In the genomic region with DNA sequence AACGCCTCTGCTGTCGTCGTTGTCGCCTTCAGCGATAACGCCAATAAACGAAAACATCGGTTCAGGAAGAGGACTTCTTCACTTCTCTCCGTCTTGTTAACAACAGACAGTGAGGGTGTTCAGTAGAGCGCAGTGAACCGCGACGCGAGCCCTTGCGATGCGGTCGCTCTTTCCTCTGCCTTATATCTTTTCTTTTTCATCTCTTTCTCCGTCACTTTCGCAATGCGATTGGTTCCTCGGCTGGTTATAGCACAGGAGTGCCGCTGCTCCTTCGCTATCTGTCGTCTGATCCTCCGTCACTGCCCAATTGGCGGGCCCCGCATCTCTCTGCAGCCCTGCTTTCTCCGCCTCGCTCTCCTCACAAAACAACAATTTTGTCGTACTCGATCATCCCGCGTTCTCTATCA, we compare ENCODE assay signal across 3 worm cellular contexts.
TF ChIP-seq lines count a peak whose summit lies in the region.

No protein-coding gene starts in this region.

TF ChIP-seq in whole organism, L2 larva, 48 proteins besides CTCF, POLR2A, EP300 and RAD21 (continued from another document):
- TF ChIP-seq peb-1 (tag; optimal IDR thresholded peaks at IDR 0.05; lab: Kevin White, UChicago) (no peak), ztf-4 (tag; optimal IDR thresholded peaks at IDR 0.05; lab: Kevin White, UChicago) (no peak), crh-2 (tag; optimal IDR thresholded peaks at IDR 0.05; lab: Kevin White, UChicago) (peak; percentile 58), C34F6.9 (tag; optimal IDR thresholded peaks at IDR 0.05; lab: Kevin White, UChicago) (peak; percentile 91), lin-13 (GFP tag; optimal IDR thresholded peaks at IDR 0.05; lab: Kevin White, UChicago) (peak; percentile 77), aly-2 (tag; optimal IDR thresholded peaks at IDR 0.05; lab: Kevin White, UChicago) (no peak), nhr-6 (tag; optimal IDR thresholded peaks at IDR 0.05; lab: Kevin White, UChicago) (peak; percentile 16), egl-27 (tag; optimal IDR thresholded peaks at IDR 0.05; lab: Kevin White, UChicago) (peak; percentile 60), fos-1 (tag; optimal IDR thresholded peaks at IDR 0.05; lab: Kevin White, UChicago) (peak; percentile 46), nhr-11 (tag; optimal IDR thresholded peaks at IDR 0.05; lab: Kevin White, UChicago) (no peak), ztf-1 (GFP tag; conservative IDR thresholded peaks at IDR 0.05; lab: Robert Waterston, UW) (no peak), unc-55 (GFP tag; optimal IDR thresholded peaks at IDR 0.05; lab: Kevin White, UChicago) (peak; percentile 93), lin-11 (tag; optimal IDR thresholded peaks at IDR 0.05; lab: Kevin White, UChicago) (peak; percentile 92), blmp-1 (tag; optimal IDR thresholded peaks at IDR 0.05; lab: Kevin White, UChicago; ENCODE audit: insufficient read depth) (no peak), ztf-11 (tag; optimal IDR thresholded peaks at IDR 0.05; lab: Kevin White, UChicago) (no peak), nhr-10 (tag; optimal IDR thresholded peaks at IDR 0.05; lab: Kevin White, UChicago) (no peak), sma-9 (GFP tag; optimal IDR thresholded peaks at IDR 0.05; lab: Kevin White, UChicago) (peak; percentile 72), sma-9 (tag; optimal IDR thresholded peaks at IDR 0.05; lab: Kevin White, UChicago) (no peak), snpc-4 (tag; optimal IDR thresholded peaks at IDR 0.05; lab: Kevin White, UChicago) (peak; percentile 56), ceh-16 (tag; optimal IDR thresholded peaks at IDR 0.05; lab: Kevin White, UChicago) (no peak), dmd-4 (tag; optimal IDR thresholded peaks at IDR 0.05; lab: Kevin White, UChicago) (no peak), nhr-23 (tag; optimal IDR thresholded peaks at IDR 0.05; lab: Kevin White, UChicago) (no peak), R02D3.7 (tag; optimal IDR thresholded peaks at IDR 0.05; lab: Kevin White, UChicago) (no peak), zag-1 (tag; optimal IDR thresholded peaks at IDR 0.05; lab: Kevin White, UChicago) (peak; percentile 90), elt-3 (tag; optimal IDR thresholded peaks at IDR 0.05; lab: Kevin White, UChicago) (no peak), sma-3 (GFP tag; optimal IDR thresholded peaks at IDR 0.05; lab: Kevin White, UChicago) (peak; percentile 26)

TF ChIP-seq in whole organism, L4 larva, 104 proteins besides CTCF, POLR2A, EP300 and RAD21 (continued from another document):
- TF ChIP-seq dpl-1 (GFP tag; optimal IDR thresholded peaks at IDR 0.05; lab: Kevin White, UChicago) (peak; percentile 19), hif-1 (tag; optimal IDR thresholded peaks at IDR 0.05; lab: Kevin White, UChicago) (peak in 1 of 2 experiments; percentile 56), T26A8.4 (GFP tag; IDR thresholded peaks at IDR 0.05; lab: Robert Waterston, UW) (peak; percentile 38; the same call in 1 of the 2 replicates), set-16 (GFP tag; IDR thresholded peaks at IDR 0.05; lab: Robert Waterston, UW) (peak; percentile 87), F10B5.3 (tag; optimal IDR thresholded peaks at IDR 0.05; lab: Kevin White, UChicago) (no peak), arid-1 (GFP tag; conservative IDR thresholded peaks at IDR 0.05; lab: Robert Waterston, UW) (no peak; the same call in 1 of the 2 replicates), ztf-11 (tag; optimal IDR thresholded peaks at IDR 0.05; lab: Kevin White, UChicago) (no peak), ceh-20 (GFP tag; IDR thresholded peaks at IDR 0.05; lab: Robert Waterston, UW) (peak; percentile 75), ZK337.2 (GFP tag; IDR thresholded peaks at IDR 0.05; lab: Robert Waterston, UW) (no peak), vab-7 (GFP tag; IDR thresholded peaks at IDR 0.05; lab: Robert Waterston, UW) (0 out of 2 replicates have a peak, but pooled peaks have one; percentile 39), nhr-111 (GFP tag; optimal IDR thresholded peaks at IDR 0.05; lab: Kevin White, UChicago) (no peak), madf-5 (GFP tag; IDR thresholded peaks at IDR 0.05; lab: Robert Waterston, UW) (no peak), daf-16 (GFP tag; optimal IDR thresholded peaks at IDR 0.05; lab: Kevin White, UChicago) (peak in 1 of 2 experiments; percentile 22), daf-16 (tag; optimal IDR thresholded peaks at IDR 0.05; lab: Kevin White, UChicago) (peak; percentile 21), dmd-6 (GFP tag; IDR thresholded peaks at IDR 0.05; lab: Robert Waterston, UW) (peak; percentile 46), nhr-6 (tag; optimal IDR thresholded peaks at IDR 0.05; lab: Kevin White, UChicago) (peak; percentile 24), zip-11 (GFP tag; IDR thresholded peaks at IDR 0.05; lab: Robert Waterston, UW) (no peak), lsy-2 (tag; optimal IDR thresholded peaks at IDR 0.05; lab: Kevin White, UChicago) (peak; percentile 55 to 79), unc-39 (tag; optimal IDR thresholded peaks at IDR 0.05; lab: Kevin White, UChicago) (no peak), hlh-30 (tag; optimal IDR thresholded peaks at IDR 0.05; lab: Kevin White, UChicago; ENCODE audit: insufficient read depth) (peak; percentile 61), nhr-48 (tag; optimal IDR thresholded peaks at IDR 0.05; lab: Kevin White, UChicago) (no peak), aha-1 (tag; lab: Kevin White, UChicago) (peak; percentile 96), hlh-11 (tag; optimal IDR thresholded peaks at IDR 0.05; lab: Kevin White, UChicago) (peak; percentile 78), daf-8 (GFP tag; IDR thresholded peaks at IDR 0.05; lab: Robert Waterston, UW) (no peak), ceh-28 (tag; optimal IDR thresholded peaks at IDR 0.05; lab: Kevin White, UChicago) (no peak), mep-1 (tag; optimal IDR thresholded peaks at IDR 0.05; lab: Kevin White, UChicago) (peak; percentile 81), php-3 (GFP tag; IDR thresholded peaks at IDR 0.05; lab: Robert Waterston, UW) (no peak), hmg-1.1 (GFP tag; IDR thresholded peaks at IDR 0.05; lab: Robert Waterston, UW) (peak; percentile 90), dve-1 (tag; optimal IDR thresholded peaks at IDR 0.05; lab: Kevin White, UChicago; ENCODE audit: insufficient read depth) (peak; percentile 65), lin-13 (GFP tag; optimal IDR thresholded peaks at IDR 0.05; lab: Kevin White, UChicago) (peak; percentile 58), ceh-44 (GFP tag; IDR thresholded peaks at IDR 0.05; lab: Robert Waterston, UW) (peak; percentile 51; the same call in 1 of the 2 replicates), F37D6.2 (tag; optimal IDR thresholded peaks at IDR 0.05; lab: Kevin White, UChicago) (peak; percentile 71), zfp-2 (tag; optimal IDR thresholded peaks at IDR 0.05; lab: Kevin White, UChicago) (no peak), jun-1 (tag; optimal IDR thresholded peaks at IDR 0.05; lab: Kevin White, UChicago) (peak; percentile 36), skn-1 (tag; optimal IDR thresholded peaks at IDR 0.05; lab: Kevin White, UChicago) (no peak), fkh-10 (GFP tag; optimal IDR thresholded peaks at IDR 0.05; lab: Kevin White, UChicago) (peak; percentile 83), mes-2 (tag; optimal IDR thresholded peaks at IDR 0.05; lab: Kevin White, UChicago; ENCODE audit: poor library complexity, severe bottlenecking) (peak; percentile 64), egl-43 (GFP tag; IDR thresholded peaks at IDR 0.05; lab: Robert Waterston, UW) (peak; percentile 69; the same call in 1 of the 2 replicates), lin-38 (GFP tag; IDR thresholded peaks at IDR 0.05; lab: Robert Waterston, UW) (peak; percentile 66), unc-62 (GFP tag; optimal IDR thresholded peaks at IDR 0.05 in 1 of 2; lab: Kevin White, UChicago) (peak in 1 of 2 experiments; percentile 83), unc-62 (tag; optimal IDR thresholded peaks at IDR 0.05; lab: Kevin White, UChicago) (no peak)

TF ChIP-seq in whole organism, late embryonic, 69 proteins besides CTCF, POLR2A, EP300 and RAD21 (continued from another document):
- TF ChIP-seq ceh-6 (GFP tag; optimal IDR thresholded peaks at IDR 0.05; lab: Kevin White, UChicago) (no peak), mec-3 (tag; optimal IDR thresholded peaks at IDR 0.05; lab: Kevin White, UChicago; ENCODE audit: borderline replicate concordance) (no peak), gmeb-2 (tag; optimal IDR thresholded peaks at IDR 0.05; lab: Kevin White, UChicago) (no peak), zip-5 (tag; optimal IDR thresholded peaks at IDR 0.05; lab: Kevin White, UChicago) (no peak), pha-2 (tag; optimal IDR thresholded peaks at IDR 0.05; lab: Kevin White, UChicago) (no peak), ref-2 (tag; optimal IDR thresholded peaks at IDR 0.05; lab: Kevin White, UChicago) (peak; percentile 58), ceh-31 (tag; optimal IDR thresholded peaks at IDR 0.05; lab: Kevin White, UChicago) (peak; percentile 67), unc-42 (tag; optimal IDR thresholded peaks at IDR 0.05; lab: Kevin White, UChicago) (peak; percentile 76), che-1 (tag; optimal IDR thresholded peaks at IDR 0.05; lab: Kevin White, UChicago) (no peak), nhr-11 (tag; optimal IDR thresholded peaks at IDR 0.05; lab: Kevin White, UChicago) (no peak), ama-1 (optimal IDR thresholded peaks at IDR 0.05; lab: Kevin White, UChicago) (no peak), ceh-48 (tag; optimal IDR thresholded peaks at IDR 0.05; lab: Kevin White, UChicago) (peak; percentile 3), hlh-6 (tag; optimal IDR thresholded peaks at IDR 0.05; lab: Kevin White, UChicago) (peak; percentile 44), syd-9 (tag; optimal IDR thresholded peaks at IDR 0.05; lab: Kevin White, UChicago) (peak; percentile 15), ceh-34 (tag; optimal IDR thresholded peaks at IDR 0.05; lab: Kevin White, UChicago) (peak; percentile 72), pqm-1 (tag; optimal IDR thresholded peaks at IDR 0.05; lab: Kevin White, UChicago) (no peak), F13H6.1 (tag; optimal IDR thresholded peaks at IDR 0.05; lab: Kevin White, UChicago) (peak; percentile 16), pha-4 (tag; optimal IDR thresholded peaks at IDR 0.05; lab: Kevin White, UChicago) (no peak), T23F11.4 (GFP tag; optimal IDR thresholded peaks at IDR 0.05; lab: Kevin White, UChicago) (peak; percentile 7), fkh-10 (GFP tag; optimal IDR thresholded peaks at IDR 0.05; lab: Kevin White, UChicago) (no peak), ceh-22 (tag; optimal IDR thresholded peaks at IDR 0.05; lab: Kevin White, UChicago) (no peak), K09A11.1 (tag; optimal IDR thresholded peaks at IDR 0.05; lab: Kevin White, UChicago; ENCODE audit: insufficient read depth) (peak; percentile 6), ahr-1 (tag; optimal IDR thresholded peaks at IDR 0.05; lab: Kevin White, UChicago) (no peak), pat-9 (tag; optimal IDR thresholded peaks at IDR 0.05; lab: Kevin White, UChicago) (peak; percentile 47), hlh-30 (tag; optimal IDR thresholded peaks at IDR 0.05; lab: Kevin White, UChicago; ENCODE audit: insufficient read depth) (no peak), odd-2 (tag; optimal IDR thresholded peaks at IDR 0.05; lab: Kevin White, UChicago) (no peak), elt-4 (tag; optimal IDR thresholded peaks at IDR 0.05; lab: Kevin White, UChicago) (no peak), sdc-2 (tag; optimal IDR thresholded peaks at IDR 0.05; lab: Kevin White, UChicago) (no peak), hlh-13 (GFP tag; optimal IDR thresholded peaks at IDR 0.05; lab: Kevin White, UChicago) (no peak), ceh-19 (GFP tag; optimal IDR thresholded peaks at IDR 0.05; lab: Kevin White, UChicago) (peak; percentile 3), C38D4.7 (GFP tag; optimal IDR thresholded peaks at IDR 0.05; lab: Kevin White, UChicago) (no peak), madf-2 (tag; optimal IDR thresholded peaks at IDR 0.05; lab: Kevin White, UChicago) (no peak), unc-86 (tag; optimal IDR thresholded peaks at IDR 0.05; lab: Kevin White, UChicago) (no peak), lim-6 (tag; optimal IDR thresholded peaks at IDR 0.05; lab: Kevin White, UChicago) (no peak), hlh-8 (tag; optimal IDR thresholded peaks at IDR 0.05; lab: Kevin White, UChicago) (no peak), ceh-18 (tag; optimal IDR thresholded peaks at IDR 0.05; lab: Kevin White, UChicago) (peak; percentile 92), unc-55 (GFP tag; optimal IDR thresholded peaks at IDR 0.05; lab: Kevin White, UChicago) (peak; percentile 93), ztf-16 (tag; optimal IDR thresholded peaks at IDR 0.05; lab: Kevin White, UChicago) (no peak), dve-1 (tag; optimal IDR thresholded peaks at IDR 0.05; lab: Kevin White, UChicago) (peak; percentile 61), ceh-14 (tag; optimal IDR thresholded peaks at IDR 0.05; lab: Kevin White, UChicago) (peak; percentile 36), npax-4 (tag; optimal IDR thresholded peaks at IDR 0.05; lab: Kevin White, UChicago) (no peak), ttx-3 (tag; optimal IDR thresholded peaks at IDR 0.05; lab: Kevin White, UChicago) (no peak), ceh-24 (tag; optimal IDR thresholded peaks at IDR 0.05; lab: Kevin White, UChicago) (no peak), unc-3 (GFP tag; conservative IDR thresholded peaks at IDR 0.05; lab: Robert Waterston, UW) (no peak), unc-3 (tag; optimal IDR thresholded peaks at IDR 0.05; lab: Kevin White, UChicago) (no peak)
TF ChIP-seq in whole organism, late embryonic: peak in this region for 27.
